Worm (Caenorhabditis elegans) whole organism, midembryonic: ENCODE measurements around the gene srx-26.

Experiments used
- T22C8.4 ChIP-seq: fragments of 200-800 bp; sonication (Bioruptor generic); IDR thresholded peaks from 2 replicates; pipeline ENCODE4 v1.3.6; 2022; ENCODE audit warnings: missing genetic modification characterization, missing compliant biosample characterization
- cog-1 ChIP-seq: sonication (generic microtip); optimal IDR thresholded peaks from 2 replicates; lab custom pipeline; 2016; ENCODE audit warnings: missing genetic modification characterization, missing compliant biosample characterization
- flt-1 ChIP-seq: fragments of 200-800 bp; sonication (Bioruptor generic); IDR thresholded peaks from 2 replicates; pipeline ENCODE4 v1.3.6; 2022; ENCODE audit warnings: missing genetic modification characterization, missing compliant biosample characterization
- klf-2 ChIP-seq: fragments of 200-800 bp; sonication (Bioruptor generic); conservative IDR thresholded peaks from 2 replicates; pipeline ENCODE4 v1.3.6; 2022; ENCODE audit warnings: missing genetic modification reagents, missing genetic modification characterization, missing compliant biosample characterization
- med-1 ChIP-seq: sonication (generic microtip); optimal IDR thresholded peaks from 2 replicates; lab custom pipeline; 2017; ENCODE audit warnings: missing genetic modification characterization, mild to moderate bottlenecking, missing compliant biosample characterization, antibody characterized with exemption, missing genetic modification reagents; ENCODE audit not compliant: insufficient read depth
- ref-1 ChIP-seq: fragments of 200-800 bp; sonication (Bioruptor generic); conservative IDR thresholded peaks from 2 replicates; pipeline ENCODE4 v1.3.6; 2022; ENCODE audit warnings: missing genetic modification reagents, missing genetic modification characterization, missing compliant biosample characterization
- tab-1 ChIP-seq: fragments of 200-800 bp; sonication (Bioruptor generic); IDR thresholded peaks from 2 replicates; pipeline ENCODE4 v1.3.6; 2022; ENCODE audit warnings: missing genetic modification characterization, missing compliant biosample characterization
- ztf-23 ChIP-seq: fragments of 200-800 bp; sonication (Bioruptor generic); IDR thresholded peaks from 2 replicates; pipeline ENCODE4 v1.3.6; 2022; ENCODE audit warnings: missing genetic modification reagents, missing genetic modification characterization, missing compliant biosample characterization
- ztf-29 ChIP-seq: fragments of 200-800 bp; sonication (Bioruptor generic); IDR thresholded peaks from 2 replicates; pipeline ENCODE4 v1.3.6; 2022; ENCODE audit warnings: missing genetic modification reagents, missing genetic modification characterization, missing compliant biosample characterization

srx-26 gene

ce11 chrV:2722555-2722954 is 30.4 kb downstream of the srx-26 start, which contains the start of gene srg-60:
Gene srg-60 (minus strand): TSS chrV:2722655.
- TF ChIP-seq ztf-29 (GFP tag; lab: Robert Waterston, UW): no peak

DNA sequence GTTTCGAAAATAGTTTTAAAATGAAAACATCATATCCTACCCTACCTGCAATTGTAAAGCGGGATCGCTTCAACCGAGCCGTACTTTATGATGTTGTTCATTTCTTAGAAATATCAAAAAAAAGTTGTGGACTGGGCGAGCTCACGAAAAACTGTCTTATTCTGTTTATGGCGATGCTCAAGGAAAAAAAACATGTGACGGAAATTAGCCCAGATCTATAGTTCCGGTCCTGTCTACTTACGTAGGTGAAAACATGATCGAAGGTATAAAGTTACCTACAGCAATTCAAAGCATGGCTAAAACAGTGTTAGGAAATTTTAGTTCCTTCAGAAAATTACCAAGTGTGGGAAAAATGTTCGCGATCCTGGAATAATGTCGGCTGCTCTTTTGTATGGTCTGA is 32.1 kb downstream of the srx-26 start, which contains the start of gene srt-27:
Gene srt-27 (minus strand): TSS at position 101 of the 400 bp plus-strand sequence.
- TF ChIP-seq T22C8.4 (no peak), ref-1 (GFP tag; lab: Robert Waterston, UW) (no peak), tab-1 (GFP tag; lab: Robert Waterston, UW) (no peak), med-1 (GFP tag; lab: Kevin White, UChicago) (no peak), klf-2 (GFP tag; lab: Robert Waterston, UW) (no peak), cog-1 (tag; lab: Kevin White, UChicago) (no peak), flt-1 (GFP tag; lab: Robert Waterston, UW) (no peak), ztf-29 (GFP tag; lab: Robert Waterston, UW) (no peak), ztf-23 (GFP tag; lab: Robert Waterston, UW) (no peak)

DNA sequence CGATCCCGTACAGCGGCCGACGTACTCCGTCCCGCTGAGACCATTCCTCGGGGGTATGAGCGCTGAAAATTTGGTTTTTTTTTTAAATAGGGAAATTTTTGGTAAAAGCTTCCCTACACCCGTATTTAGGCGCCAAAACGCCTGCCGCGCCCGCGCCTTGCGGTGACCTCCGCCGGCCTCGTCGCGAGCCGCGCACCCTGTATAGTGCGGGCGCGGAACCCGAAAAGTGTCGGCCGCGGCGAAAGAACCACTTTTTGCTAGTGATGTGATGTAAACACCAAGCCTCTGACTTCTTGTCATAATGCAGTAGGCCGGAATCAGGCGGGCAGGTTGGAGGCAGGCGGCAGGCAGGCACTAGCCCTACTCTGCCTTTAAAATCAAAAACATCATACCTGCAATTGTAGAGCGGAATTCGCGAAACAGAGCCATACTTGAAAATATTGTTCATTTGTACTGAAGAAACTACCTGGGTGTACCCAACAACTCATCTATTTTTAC is 34.2 kb downstream of the srx-26 start, which contains the start of gene srt-29:
Gene srt-29 (minus strand): TSS at position 448 of the 498 bp plus-strand sequence.
- no peak for TF ChIP-seq cog-1 (tag; lab: Kevin White, UChicago)
- no peak for TF ChIP-seq ztf-29 (GFP tag; lab: Robert Waterston, UW)
- no peak for TF ChIP-seq ztf-23 (GFP tag; lab: Robert Waterston, UW)
- no peak for TF ChIP-seq klf-2 (GFP tag; lab: Robert Waterston, UW)
- TF ChIP-seq flt-1 (GFP tag; lab: Robert Waterston, UW): no peak
- no peak for TF ChIP-seq T22C8.4
- no peak for TF ChIP-seq ref-1 (GFP tag; lab: Robert Waterston, UW)
- no peak for TF ChIP-seq med-1 (GFP tag; lab: Kevin White, UChicago)
- TF ChIP-seq tab-1 (GFP tag; lab: Robert Waterston, UW): no peak

ce11 chrV:2716933-2717332 is 36.0 kb downstream of the srx-26 start:
- TF ChIP-seq flt-1 (GFP tag; lab: Robert Waterston, UW) (no peak), T22C8.4 (no peak), ztf-29 (GFP tag; lab: Robert Waterston, UW) (no peak), cog-1 (tag; lab: Kevin White, UChicago) (no peak), ztf-23 (GFP tag; lab: Robert Waterston, UW) (no peak), ref-1 (GFP tag; lab: Robert Waterston, UW) (no peak), med-1 (GFP tag; lab: Kevin White, UChicago) (no peak), klf-2 (GFP tag; lab: Robert Waterston, UW) (no peak), tab-1 (GFP tag; lab: Robert Waterston, UW) (no peak)

- TF ChIP-seq T22C8.4 (no peak), ztf-29 (GFP tag; lab: Robert Waterston, UW) (no peak), klf-2 (GFP tag; lab: Robert Waterston, UW) (no peak), cog-1 (tag; lab: Kevin White, UChicago) (no peak), med-1 (GFP tag; lab: Kevin White, UChicago) (no peak), ref-1 (GFP tag; lab: Robert Waterston, UW) (no peak), flt-1 (GFP tag; lab: Robert Waterston, UW) (no peak), tab-1 (GFP tag; lab: Robert Waterston, UW) (no peak), ztf-23 (GFP tag; lab: Robert Waterston, UW) (no peak)
These were observed 39.4 kb downstream of the srx-26 start, which contains the start of gene srt-28 for ce11 chrV:2713532-2713931. Gene srt-28 (minus strand): TSS chrV:2713632.

DNA sequence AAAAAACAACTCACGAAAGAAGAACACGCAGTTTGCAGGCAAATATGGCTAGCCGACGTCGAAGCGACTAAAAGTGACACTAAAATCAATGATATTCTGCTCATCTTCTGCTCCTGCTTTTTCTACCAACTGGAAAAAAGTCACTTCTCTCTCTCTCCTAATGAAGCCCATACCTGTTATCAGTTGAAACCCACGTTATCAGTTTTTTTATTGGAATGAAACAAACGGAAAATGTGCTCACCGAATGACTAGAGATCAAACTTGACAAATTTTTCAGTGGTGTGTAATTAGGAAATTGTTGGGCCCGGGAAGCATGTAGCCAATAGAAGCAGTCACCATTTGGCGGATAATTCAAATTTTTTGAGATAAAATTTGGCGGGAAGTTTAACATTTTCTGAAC is 41.5 kb downstream of the srx-26 start, which contains the start of gene C24B9.3:
Gene C24B9.3 (minus strand): TSS at position 171 of the 400 bp plus-strand sequence.
- TF ChIP-seq flt-1 (GFP tag; lab: Robert Waterston, UW) (no peak), cog-1 (tag; lab: Kevin White, UChicago) (no peak), med-1 (GFP tag; lab: Kevin White, UChicago) (no peak), ref-1 (GFP tag; lab: Robert Waterston, UW) (no peak), tab-1 (GFP tag; lab: Robert Waterston, UW) (no peak), klf-2 (GFP tag; lab: Robert Waterston, UW) (no peak), ztf-29 (GFP tag; lab: Robert Waterston, UW) (no peak), T22C8.4 (no peak), ztf-23 (GFP tag; lab: Robert Waterston, UW) (no peak)

- TF ChIP-seq ztf-23 (GFP tag; lab: Robert Waterston, UW) (no peak), klf-2 (GFP tag; lab: Robert Waterston, UW) (no peak), med-1 (GFP tag; lab: Kevin White, UChicago) (no peak), tab-1 (GFP tag; lab: Robert Waterston, UW) (no peak), cog-1 (tag; lab: Kevin White, UChicago) (no peak), ztf-29 (GFP tag; lab: Robert Waterston, UW) (no peak)
These were observed 42.7 kb downstream of the srx-26 start for ce11 chrV:2710192-2710591.

DNA sequence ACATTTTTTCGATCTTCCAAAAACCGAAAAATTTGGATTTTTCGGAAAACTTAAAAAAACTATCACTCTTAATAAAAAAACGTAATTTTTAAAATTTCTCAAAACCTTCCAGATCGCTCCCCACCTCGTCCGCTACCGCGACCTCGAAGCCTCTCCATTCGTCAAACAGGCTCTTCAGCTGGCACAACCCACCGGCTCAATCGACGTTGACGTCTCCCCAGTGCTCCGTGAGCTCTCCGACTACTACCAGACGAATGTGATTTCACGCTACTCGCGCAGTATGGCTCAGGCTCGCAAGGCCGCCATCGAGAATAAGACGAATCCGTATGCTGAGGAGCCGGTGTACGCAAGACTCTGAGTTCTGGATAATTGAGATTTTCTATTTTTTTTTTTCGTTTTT is 46.5 kb downstream of the srx-26 start:
- TF ChIP-seq tab-1 (GFP tag; lab: Robert Waterston, UW) (no peak), cog-1 (tag; lab: Kevin White, UChicago) (no peak), ref-1 (GFP tag; lab: Robert Waterston, UW) (no peak), ztf-29 (GFP tag; lab: Robert Waterston, UW) (no peak), med-1 (GFP tag; lab: Kevin White, UChicago) (no peak), ztf-23 (GFP tag; lab: Robert Waterston, UW) (no peak), flt-1 (GFP tag; lab: Robert Waterston, UW) (no peak), klf-2 (GFP tag; lab: Robert Waterston, UW) (no peak), T22C8.4 (no peak)

ce11 chrV:2703299-2703698 is 49.6 kb downstream of the srx-26 start:
- TF ChIP-seq cog-1 (tag; lab: Kevin White, UChicago) (no peak), ztf-29 (GFP tag; lab: Robert Waterston, UW) (no peak), flt-1 (GFP tag; lab: Robert Waterston, UW) (no peak), tab-1 (GFP tag; lab: Robert Waterston, UW) (no peak), med-1 (GFP tag; lab: Kevin White, UChicago) (no peak), ref-1 (GFP tag; lab: Robert Waterston, UW) (no peak), T22C8.4 (no peak), ztf-23 (GFP tag; lab: Robert Waterston, UW) (no peak), klf-2 (GFP tag; lab: Robert Waterston, UW) (no peak)
